Worm (Caenorhabditis elegans): ENCODE data around the gene fbxb-78.

- TF ChIP-seq nfyb-1 (GFP tag; IDR thresholded peaks at IDR 0.05) (no peak), dox-1 (GFP tag; IDR thresholded peaks at IDR 0.05) (no peak)
Observed at ce11 chrIV:4724562-4724961, 12.8 kb upstream of the fbxb-78 start, which contains the start of gene K08F11.1.

All from whole organism, young adult.